Worm (Caenorhabditis elegans) whole organism, mixed stage, embryonic: ENCODE data around the gene phy-4.
A peak's percentile ranks its signal among the peaks of the same experiment; 100 is the strongest.

ENCODE experiments used
- M03D4.4 ChIP-seq: sonication (generic microtip); optimal IDR thresholded peaks from 2 replicates; lab custom pipeline; 2017; ENCODE audit warnings: mild to moderate bottlenecking, missing genetic modification characterization, missing compliant biosample characterization
- bed-3 ChIP-seq: fragments of 200-800 bp; sonication (Bioruptor generic); optimal IDR thresholded peaks from 3 replicates; lab custom pipeline; 2018; ENCODE audit warnings: mild to moderate bottlenecking, missing genetic modification characterization, moderate library complexity, missing compliant biosample characterization
- blmp-1 ChIP-seq: fragments of 150-350 bp; optimal IDR thresholded peaks from 2 replicates; lab custom pipeline; 2014; ENCODE audit warnings: missing biosample characterization, missing genetic modification characterization
- ceh-39 ChIP-seq: fragments of 150-350 bp; optimal IDR thresholded peaks from 2 replicates; lab custom pipeline; 2014; ENCODE audit warnings: missing biosample characterization, missing genetic modification characterization
- ceh-43 ChIP-seq: fragments of 200-800 bp; sonication (Bioruptor generic); optimal IDR thresholded peaks from 2 replicates; lab custom pipeline; 2018; ENCODE audit warnings: mild to moderate bottlenecking, missing genetic modification characterization, moderate library complexity, missing compliant biosample characterization
- ceh-83 ChIP-seq: fragments of 200-800 bp; sonication (Bioruptor generic); optimal IDR thresholded peaks from 2 replicates; lab custom pipeline; 2018; ENCODE audit warnings: mild to moderate bottlenecking, missing genetic modification characterization, missing compliant biosample characterization
- ces-1 ChIP-seq: fragments of 150-350 bp; optimal IDR thresholded peaks from 2 replicates; lab custom pipeline; 2014; ENCODE audit warnings: missing biosample characterization, missing genetic modification reagents, missing genetic modification characterization
- cnd-1 ChIP-seq: fragments of 200-800 bp; sonication (Bioruptor generic); optimal IDR thresholded peaks from 2 replicates; lab custom pipeline; 2018; ENCODE audit warnings: mild to moderate bottlenecking, missing genetic modification characterization, missing compliant biosample characterization
- drap-1 ChIP-seq: fragments of 200-800 bp; sonication (Bioruptor generic); optimal IDR thresholded peaks from 3 replicates; lab custom pipeline; 2018; ENCODE audit warnings: mild to moderate bottlenecking, missing genetic modification characterization, missing compliant biosample characterization
- elt-1 ChIP-seq: sonication (generic microtip); optimal IDR thresholded peaks from 2 replicates; lab custom pipeline; 2017; ENCODE audit warnings: missing genetic modification characterization, mild to moderate bottlenecking, missing compliant biosample characterization, antibody characterized with exemption, moderate library complexity, borderline replicate concordance; ENCODE audit not compliant: insufficient read depth
- elt-3 ChIP-seq: fragments of 150-350 bp; optimal IDR thresholded peaks from 2 replicates; lab custom pipeline; 2014; ENCODE audit warnings: missing biosample characterization, missing genetic modification characterization
- flh-1 ChIP-seq: fragments of 200-800 bp; sonication (Bioruptor generic); optimal IDR thresholded peaks from 2 replicates; lab custom pipeline; 2018; ENCODE audit warnings: mild to moderate bottlenecking, missing genetic modification characterization, moderate library complexity, missing compliant biosample characterization
- ham-2 ChIP-seq: fragments of 200-800 bp; sonication (Bioruptor generic); optimal IDR thresholded peaks from 2 replicates; lab custom pipeline; 2018; ENCODE audit warnings: mild to moderate bottlenecking, missing genetic modification characterization, missing compliant biosample characterization
- hlh-1 ChIP-seq: fragments of 150-350 bp; optimal IDR thresholded peaks from 2 replicates; lab custom pipeline; 2014; ENCODE audit warnings: missing biosample characterization, missing genetic modification reagents, missing genetic modification characterization
- lin-13 ChIP-seq: fragments of 150-350 bp; optimal IDR thresholded peaks from 2 replicates; lab custom pipeline; 2014; ENCODE audit warnings: missing biosample characterization, missing genetic modification characterization
- lin-32 ChIP-seq: fragments of 200-800 bp; sonication (Bioruptor generic); optimal IDR thresholded peaks from 2 replicates; lab custom pipeline; 2018; ENCODE audit warnings: mild to moderate bottlenecking, missing genetic modification characterization, missing compliant biosample characterization
- lsy-2 ChIP-seq: fragments of 150-350 bp; optimal IDR thresholded peaks from 2 replicates; lab custom pipeline; 2014; ENCODE audit warnings: missing biosample characterization, missing genetic modification characterization
- mab-5 ChIP-seq: fragments of 150-350 bp; optimal IDR thresholded peaks from 2 replicates; lab custom pipeline; 2014; ENCODE audit warnings: missing biosample characterization, missing genetic modification characterization
- mep-1 ChIP-seq: fragments of 150-350 bp; optimal IDR thresholded peaks from 2 replicates; lab custom pipeline; 2017; ENCODE audit warnings: missing biosample characterization, missing genetic modification reagents, missing genetic modification characterization, inconsistent platforms
- mls-2 ChIP-seq: sonication (generic microtip); optimal IDR thresholded peaks from 2 replicates; lab custom pipeline; 2016; ENCODE audit warnings: mild to moderate bottlenecking, missing genetic modification characterization, moderate library complexity, missing compliant biosample characterization
- nhr-12 ChIP-seq: fragments of 150-350 bp; optimal IDR thresholded peaks from 2 replicates; lab custom pipeline; 2014; ENCODE audit warnings: missing biosample characterization, missing genetic modification characterization
- nhr-2 ChIP-seq: fragments of 150-350 bp; optimal IDR thresholded peaks from 2 replicates; lab custom pipeline; 2014; ENCODE audit warnings: missing biosample characterization, missing genetic modification characterization
- nhr-237 ChIP-seq: fragments of 150-350 bp; optimal IDR thresholded peaks from 2 replicates; lab custom pipeline; 2014; ENCODE audit warnings: missing biosample characterization, missing genetic modification characterization
- nhr-28 ChIP-seq: fragments of 150-350 bp; optimal IDR thresholded peaks from 2 replicates; lab custom pipeline; 2014; ENCODE audit warnings: missing biosample characterization, missing genetic modification characterization
- nhr-76 ChIP-seq: sonication (generic microtip); optimal IDR thresholded peaks from 2 replicates; lab custom pipeline; 2017; ENCODE audit warnings: missing biosample characterization, missing genetic modification characterization
- pha-4 ChIP-seq: fragments of 150-350 bp; optimal IDR thresholded peaks from 2 replicates; lab custom pipeline; 2018; ENCODE audit warnings: missing biosample characterization, missing genetic modification reagents, missing genetic modification characterization
- sem-2 ChIP-seq: fragments of 200-800 bp; sonication (Bioruptor generic); optimal IDR thresholded peaks from 2 replicates; lab custom pipeline; 2018; ENCODE audit warnings: mild to moderate bottlenecking, missing genetic modification characterization, missing compliant biosample characterization
- snpc-4 ChIP-seq: fragments of 150-350 bp; optimal IDR thresholded peaks from 2 replicates; lab custom pipeline; 2014; ENCODE audit warnings: missing biosample characterization, missing genetic modification characterization
- sptf-1 ChIP-seq: sonication (generic microtip); optimal IDR thresholded peaks from 2 replicates; lab custom pipeline; 2017; ENCODE audit warnings: mild to moderate bottlenecking, missing genetic modification characterization, moderate library complexity, missing compliant biosample characterization
- tbx-8 ChIP-seq: fragments of 200-800 bp; sonication (Bioruptor generic); optimal IDR thresholded peaks from 2 replicates; lab custom pipeline; 2018; ENCODE audit warnings: mild to moderate bottlenecking, missing genetic modification characterization, moderate library complexity, missing compliant biosample characterization
- unc-120 ChIP-seq: sonication (generic microtip); optimal IDR thresholded peaks from 2 replicates; lab custom pipeline; 2017; ENCODE audit warnings: missing genetic modification characterization, missing compliant biosample characterization; ENCODE audit not compliant: poor library complexity, severe bottlenecking
- unc-39 ChIP-seq: fragments of 150-350 bp; optimal IDR thresholded peaks from 2 replicates; lab custom pipeline; 2014; ENCODE audit warnings: missing biosample characterization, missing genetic modification characterization
- unc-62 ChIP-seq: fragments of 150-350 bp; optimal IDR thresholded peaks from 2 replicates; lab custom pipeline; 2014; ENCODE audit warnings: missing biosample characterization, missing genetic modification reagents, missing genetic modification characterization
- zip-8 ChIP-seq: fragments of 150-350 bp; optimal IDR thresholded peaks from 2 replicates; lab custom pipeline; 2014; ENCODE audit warnings: missing biosample characterization, missing genetic modification characterization
- ztf-11 ChIP-seq: fragments of 150-350 bp; optimal IDR thresholded peaks from 2 replicates; lab custom pipeline; 2014; ENCODE audit warnings: missing biosample characterization, missing genetic modification characterization

The phy-4 gene

DNA sequence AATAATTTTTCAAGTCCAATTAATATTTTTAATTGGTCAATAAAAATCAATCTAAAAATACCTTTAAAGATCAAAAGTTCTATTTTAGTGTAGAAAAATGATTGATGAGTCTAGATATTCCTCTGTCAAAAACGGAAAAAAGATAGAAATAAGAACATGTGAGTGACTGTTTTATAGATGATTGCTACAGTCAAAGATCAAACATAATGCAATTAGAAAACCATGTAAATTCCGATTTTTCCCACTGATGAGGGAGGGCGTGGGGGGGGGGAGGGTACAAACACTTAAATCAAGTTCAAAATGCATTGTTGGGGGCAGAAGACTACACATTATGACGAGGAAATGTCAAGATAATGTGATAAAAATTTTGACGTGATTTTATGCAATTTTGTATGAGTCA lies 12.7 kb upstream of the phy-4 start:
- no peak for TF ChIP-seq sem-2
- TF ChIP-seq mls-2 (tag; lab: Kevin White, UChicago), result no peak
- no peak for TF ChIP-seq sptf-1 (tag; lab: Kevin White, UChicago)
- no peak for TF ChIP-seq hlh-1 (tag; lab: Kevin White, UChicago)
- no peak for TF ChIP-seq snpc-4 (tag; lab: Kevin White, UChicago)
- TF ChIP-seq nhr-12, result no peak
- no peak for TF ChIP-seq ceh-39 (tag; lab: Kevin White, UChicago)
- TF ChIP-seq elt-1, result no peak
- no peak for TF ChIP-seq flh-1 (GFP tag; lab: Kevin White, UChicago)
- no peak for TF ChIP-seq nhr-76 (tag; lab: Kevin White, UChicago)
- no peak for TF ChIP-seq unc-39 (tag; lab: Kevin White, UChicago)
- TF ChIP-seq zip-8 (tag; lab: Kevin White, UChicago), result no peak
- TF ChIP-seq mep-1, result no peak
- TF ChIP-seq, all 35 proteins: peak for 0

DNA sequence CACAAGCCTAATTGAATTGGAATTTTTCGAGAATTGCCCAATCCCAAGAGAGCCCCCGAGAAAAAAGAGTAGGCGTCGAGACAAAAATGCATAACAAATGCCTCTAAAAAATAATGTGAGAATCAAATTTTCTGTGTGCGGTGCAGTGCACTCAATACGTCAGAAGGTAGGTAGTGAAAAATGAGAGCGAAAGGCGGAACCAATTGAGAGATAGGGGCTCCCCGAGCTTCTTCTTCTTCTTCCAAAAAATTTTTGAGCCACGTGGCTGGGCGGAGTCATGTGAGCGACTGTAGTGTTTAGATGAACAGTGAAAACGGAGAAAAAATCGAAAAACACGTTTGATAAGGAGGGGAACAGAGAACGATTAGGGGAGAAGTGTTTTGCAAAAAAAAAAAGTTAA lies 11.1 kb upstream of the phy-4 start:
- TF ChIP-seq ces-1 (GFP tag; lab: Kevin White, UChicago), result peak; percentile 17
- no peak for TF ChIP-seq ceh-83 (GFP tag; lab: Kevin White, UChicago)

ce11 chrV:19522551-19523137 lies 9.2 kb upstream of the phy-4 start:
- TF ChIP-seq tbx-8 (GFP tag; lab: Kevin White, UChicago) (peak; percentile 26), M03D4.4 (tag; lab: Kevin White, UChicago) (peak; percentile 70), cnd-1 (tag; lab: Kevin White, UChicago) (peak; percentile 89), ztf-11 (tag; lab: Kevin White, UChicago) (peak; percentile 85), elt-1 (peak; percentile 74), bed-3 (GFP tag; lab: Kevin White, UChicago) (no peak), mab-5 (tag; lab: Kevin White, UChicago) (peak; percentile 81), blmp-1 (peak; percentile 25), snpc-4 (tag; lab: Kevin White, UChicago) (no peak), ces-1 (GFP tag; lab: Kevin White, UChicago) (peak; percentile 82), elt-3 (peak; percentile 82), zip-8 (tag; lab: Kevin White, UChicago) (peak; percentile 94), nhr-12 (peak; percentile 86), mls-2 (tag; lab: Kevin White, UChicago) (peak; percentile 88), pha-4 (tag; lab: Kevin White, UChicago) (peak; percentile 10), ceh-83 (GFP tag; lab: Kevin White, UChicago) (peak; percentile 92), sem-2 (peak; percentile 68), unc-39 (tag; lab: Kevin White, UChicago) (peak; percentile 90), ceh-39 (tag; lab: Kevin White, UChicago) (peak; percentile 87), nhr-28 (no peak), nhr-2 (tag; lab: Kevin White, UChicago) (peak; percentile 93), nhr-237 (peak; percentile 45), nhr-76 (tag; lab: Kevin White, UChicago) (no peak), unc-120 (peak; percentile 72), flh-1 (GFP tag; lab: Kevin White, UChicago) (peak; percentile 28), lsy-2 (peak; percentile 69), drap-1 (GFP tag; lab: Kevin White, UChicago) (peak; percentile 94), ham-2 (GFP tag; lab: Kevin White, UChicago) (no peak), hlh-1 (tag; lab: Kevin White, UChicago) (peak; percentile 31), sptf-1 (tag; lab: Kevin White, UChicago) (peak; percentile 78), lin-32 (GFP tag; lab: Kevin White, UChicago) (peak; percentile 58), ceh-43 (peak; percentile 75), mep-1 (peak; percentile 72), unc-62 (peak; percentile 99), lin-13 (tag; lab: Kevin White, UChicago) (peak; percentile 83)
